Worm (Caenorhabditis elegans) whole organism, early embryonic: ENCODE measurements around the gene F14B8.5.

Source experiments
- B0310.2 ChIP-seq: sonication (generic microtip); optimal IDR thresholded peaks from 2 replicates; lab custom pipeline; 2016; ENCODE audit warnings: mild to moderate bottlenecking, missing genetic modification characterization, missing compliant biosample characterization
- F13C5.2 ChIP-seq: sonication (generic microtip); optimal IDR thresholded peaks from 2 replicates; lab custom pipeline; 2017; ENCODE audit warnings: mild to moderate bottlenecking, missing genetic modification characterization, inconsistent platforms, missing compliant biosample characterization
- aly-1 ChIP-seq: sonication (generic microtip); optimal IDR thresholded peaks from 2 replicates; lab custom pipeline; 2016; ENCODE audit warnings: missing genetic modification characterization, missing compliant biosample characterization
- ama-1 ChIP-seq: fragments of 150-350 bp; optimal IDR thresholded peaks from 2 replicates; lab custom pipeline; 2014
- ceh-13 ChIP-seq: fragments of 200-800 bp; sonication (Bioruptor generic); optimal IDR thresholded peaks from 2 replicates; lab custom pipeline; 2018; ENCODE audit warnings: mild to moderate bottlenecking, missing genetic modification characterization, missing compliant biosample characterization
- ceh-36 ChIP-seq: sonication (generic microtip); optimal IDR thresholded peaks from 2 replicates; lab custom pipeline; 2016; ENCODE audit warnings: missing genetic modification characterization, inconsistent platforms, missing compliant biosample characterization
- ets-7 ChIP-seq: sonication (generic microtip); optimal IDR thresholded peaks from 2 replicates; lab custom pipeline; 2016; ENCODE audit warnings: missing genotype, missing genetic modification characterization, missing compliant biosample characterization
- flt-1 ChIP-seq: fragments of 200-800 bp; sonication (Bioruptor generic); IDR thresholded peaks from 2 replicates; pipeline ENCODE4 v1.3.6; 2022; ENCODE audit warnings: missing genetic modification characterization, missing compliant biosample characterization
- hmbx-1 ChIP-seq: sonication (generic microtip); optimal IDR thresholded peaks from 2 replicates; lab custom pipeline; 2016; ENCODE audit warnings: mild to moderate bottlenecking, missing genetic modification characterization, missing compliant biosample characterization
- hmg-4 ChIP-seq: fragments of 200-800 bp; sonication (Bioruptor generic); optimal IDR thresholded peaks from 2 replicates; lab custom pipeline; 2018; ENCODE audit warnings: mild to moderate bottlenecking, missing genetic modification characterization, missing compliant biosample characterization
- hnd-1 ChIP-seq: sonication (generic microtip); optimal IDR thresholded peaks from 2 replicates; lab custom pipeline; 2016; ENCODE audit warnings: missing genetic modification characterization, missing compliant biosample characterization
- pes-1 ChIP-seq: fragments of 200-800 bp; sonication (Bioruptor generic); IDR thresholded peaks from 2 replicates; pipeline ENCODE4 v1.3.6; 2022; ENCODE audit warnings: missing genetic modification reagents, missing genetic modification characterization, missing compliant biosample characterization
- scrt-1 ChIP-seq: fragments of 200-800 bp; sonication (Bioruptor generic); IDR thresholded peaks from 2 replicates; pipeline ENCODE4 v1.3.6; 2022; ENCODE audit warnings: missing genetic modification characterization, missing compliant biosample characterization
- sea-1 ChIP-seq: fragments of 200-800 bp; sonication (Bioruptor generic); conservative IDR thresholded peaks from 2 replicates; pipeline ENCODE4 v1.3.6; 2022; ENCODE audit warnings: missing genetic modification characterization, missing compliant biosample characterization
- tbx-11 ChIP-seq: fragments of 200-800 bp; sonication (Bioruptor generic); IDR thresholded peaks from 2 replicates; pipeline ENCODE4 v1.3.6; 2022; ENCODE audit warnings: missing genetic modification characterization, missing compliant biosample characterization
- tbx-37 ChIP-seq: fragments of 200-800 bp; sonication (Bioruptor generic); conservative IDR thresholded peaks from 2 replicates; pipeline ENCODE4 v1.3.6; 2022; ENCODE audit warnings: missing genetic modification reagents, missing genetic modification characterization, missing compliant biosample characterization
- tra-4 ChIP-seq: sonication (generic microtip); optimal IDR thresholded peaks from 2 replicates; lab custom pipeline; 2017; ENCODE audit warnings: missing genetic modification characterization, missing compliant biosample characterization

Gene F14B8.5

DNA sequence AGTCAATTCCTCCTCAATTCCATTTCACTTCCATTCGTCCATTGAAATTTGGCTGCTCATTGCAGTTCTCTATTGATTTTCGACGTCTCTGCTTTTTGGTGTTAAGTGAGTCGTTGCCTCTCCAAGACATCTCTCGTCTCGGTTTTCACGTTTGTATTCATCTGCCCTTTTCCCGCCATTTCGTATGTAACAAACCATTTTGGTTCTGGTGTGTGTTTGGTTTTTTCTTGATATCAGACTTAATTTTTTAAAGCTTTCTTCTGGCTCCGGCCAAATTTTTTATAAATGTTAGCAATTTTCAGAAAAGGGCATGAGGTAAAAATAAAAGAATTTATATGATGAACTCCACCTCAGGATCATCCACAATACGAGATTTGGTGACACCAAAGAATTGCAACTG lies 6.9 kb upstream of the F14B8.5 start, which contains the start of gene C16E9.2:
Gene C16E9.2 (plus strand): TSS at position 301 of the 400 bp plus-strand sequence.
- TF ChIP-seq aly-1 (tag; lab: Kevin White, UChicago): no peak
- no peak for TF ChIP-seq tbx-37 (GFP tag; lab: Robert Waterston, UW)
- TF ChIP-seq scrt-1 (GFP tag; lab: Robert Waterston, UW): no peak
- no peak for TF ChIP-seq flt-1 (GFP tag; lab: Robert Waterston, UW)
- TF ChIP-seq ama-1 (lab: Kevin White, UChicago): no peak
- no peak for TF ChIP-seq hnd-1 (tag; lab: Kevin White, UChicago)
- TF ChIP-seq hmbx-1 (tag; lab: Kevin White, UChicago): no peak
- no peak for TF ChIP-seq ets-7
- TF ChIP-seq tra-4: no peak
- no peak for TF ChIP-seq B0310.2 (tag; lab: Kevin White, UChicago)
- no peak for TF ChIP-seq ceh-36 (tag; lab: Kevin White, UChicago)
- no peak for TF ChIP-seq F13C5.2 (tag; lab: Kevin White, UChicago)
- no peak for TF ChIP-seq hmg-4
- no peak for TF ChIP-seq tbx-11 (GFP tag; lab: Robert Waterston, UW)
- no peak for TF ChIP-seq sea-1 (GFP tag; lab: Robert Waterston, UW)
- no peak for TF ChIP-seq pes-1 (GFP tag; lab: Robert Waterston, UW)
- no peak for TF ChIP-seq ceh-13

- TF ChIP-seq B0310.2 (tag; lab: Kevin White, UChicago): no peak
- TF ChIP-seq scrt-1 (GFP tag; lab: Robert Waterston, UW): no peak
- no peak for TF ChIP-seq hmg-4
- TF ChIP-seq hnd-1 (tag; lab: Kevin White, UChicago): no peak
- no peak for TF ChIP-seq ceh-13
- TF ChIP-seq ama-1 (lab: Kevin White, UChicago): no peak
- no peak for TF ChIP-seq tbx-11 (GFP tag; lab: Robert Waterston, UW)
- no peak for TF ChIP-seq hmbx-1 (tag; lab: Kevin White, UChicago)
- no peak for TF ChIP-seq aly-1 (tag; lab: Kevin White, UChicago)
- no peak for TF ChIP-seq F13C5.2 (tag; lab: Kevin White, UChicago)
- no peak for TF ChIP-seq sea-1 (GFP tag; lab: Robert Waterston, UW)
- TF ChIP-seq tbx-37 (GFP tag; lab: Robert Waterston, UW): no peak
- TF ChIP-seq pes-1 (GFP tag; lab: Robert Waterston, UW): no peak
- TF ChIP-seq tra-4: no peak
- no peak for TF ChIP-seq ceh-36 (tag; lab: Kevin White, UChicago)
- no peak for TF ChIP-seq ets-7
- no peak for TF ChIP-seq flt-1 (GFP tag; lab: Robert Waterston, UW)
These were observed 5.9 kb upstream of the F14B8.5 start for ce11 chrX:6934453-6934852.

- peak; percentile 22 for TF ChIP-seq hmg-4
- TF ChIP-seq B0310.2 (tag; lab: Kevin White, UChicago): no peak
These were observed 3.6 kb upstream of the F14B8.5 start, which contains the start of gene F14B8.6 for ce11 chrX:6932134-6932533. TSS of gene F14B8.6 (minus strand) at chrX:6932425.

DNA sequence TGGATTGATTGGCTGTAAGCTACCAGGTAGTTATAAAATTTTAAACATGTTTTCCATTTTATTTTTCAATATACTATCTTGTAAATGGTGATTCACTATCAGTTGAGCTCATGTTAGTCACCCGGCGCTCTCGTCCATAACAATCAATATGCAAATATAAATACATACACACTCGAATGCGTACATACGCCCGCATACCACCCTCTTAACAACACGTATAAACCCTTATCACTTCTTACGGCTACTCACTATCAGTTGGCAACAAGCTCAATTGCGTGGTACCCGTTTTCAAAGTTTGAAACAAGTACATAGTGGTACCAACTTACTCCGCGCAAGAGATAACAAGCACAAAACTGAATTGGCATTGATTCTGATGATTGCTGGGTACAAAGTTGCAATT lies 1.6 kb downstream of the F14B8.5 start:
- TF ChIP-seq ets-7 (no peak), F13C5.2 (tag; lab: Kevin White, UChicago) (no peak), hmbx-1 (tag; lab: Kevin White, UChicago) (no peak), tbx-37 (GFP tag; lab: Robert Waterston, UW) (no peak), tbx-11 (GFP tag; lab: Robert Waterston, UW) (no peak), hmg-4 (no peak), ceh-13 (no peak), B0310.2 (tag; lab: Kevin White, UChicago) (no peak), ama-1 (lab: Kevin White, UChicago) (no peak), hnd-1 (tag; lab: Kevin White, UChicago) (no peak)

DNA sequence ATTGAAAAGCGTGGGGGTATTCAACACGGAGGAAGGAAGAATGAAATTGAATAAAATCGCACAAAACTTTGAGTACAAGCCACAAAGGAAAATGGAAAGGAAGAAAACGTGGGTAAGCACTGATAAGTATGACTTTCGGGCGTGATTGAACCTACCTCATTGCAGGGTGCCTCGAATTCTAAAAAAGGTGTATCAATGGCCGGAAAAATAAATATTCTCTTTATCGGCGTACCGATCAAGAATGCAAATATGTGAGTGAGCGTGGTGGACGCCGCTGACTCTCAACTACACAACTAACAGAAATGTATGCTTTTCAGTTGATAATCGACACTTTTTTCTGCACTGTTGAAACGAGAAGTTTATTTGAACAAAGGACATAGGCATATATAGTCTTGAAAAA lies 4.0 kb downstream of the F14B8.5 start, which contains the start of gene otpl-3:
Gene otpl-3 (minus strand): TSS at position 304 of the 400 bp plus-strand sequence.
- TF ChIP-seq F13C5.2 (tag; lab: Kevin White, UChicago): no peak
- TF ChIP-seq ceh-13: no peak
- no peak for TF ChIP-seq hmbx-1 (tag; lab: Kevin White, UChicago)
- TF ChIP-seq aly-1 (tag; lab: Kevin White, UChicago): no peak
- no peak for TF ChIP-seq hmg-4
- no peak for TF ChIP-seq tra-4
- TF ChIP-seq pes-1 (GFP tag; lab: Robert Waterston, UW): no peak
- TF ChIP-seq ets-7: no peak
- no peak for TF ChIP-seq flt-1 (GFP tag; lab: Robert Waterston, UW)

DNA sequence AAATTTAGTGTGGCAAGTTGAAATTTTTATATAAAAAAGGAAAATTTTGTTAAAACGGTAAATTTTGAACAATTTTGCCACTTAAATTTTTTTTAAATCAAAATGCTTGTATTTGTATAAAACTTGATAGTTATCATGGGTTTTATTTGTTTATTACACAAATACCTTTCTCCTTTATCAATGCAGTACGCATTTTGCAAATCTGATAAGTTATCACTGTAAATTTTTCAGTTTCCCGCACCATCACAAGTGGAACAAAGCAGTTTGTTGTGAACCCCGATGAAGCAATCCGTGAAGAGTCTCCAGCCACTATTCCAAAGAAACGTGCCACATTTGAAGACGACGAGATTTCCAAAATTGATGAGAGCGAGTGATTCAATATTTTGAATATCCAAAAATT lies 8.4 kb downstream of the F14B8.5 start:
- TF ChIP-seq ceh-13 (no peak), tbx-37 (GFP tag; lab: Robert Waterston, UW) (no peak), hmg-4 (no peak), ama-1 (lab: Kevin White, UChicago) (no peak), sea-1 (GFP tag; lab: Robert Waterston, UW) (no peak), B0310.2 (tag; lab: Kevin White, UChicago) (no peak), ets-7 (no peak), flt-1 (GFP tag; lab: Robert Waterston, UW) (no peak)

DNA sequence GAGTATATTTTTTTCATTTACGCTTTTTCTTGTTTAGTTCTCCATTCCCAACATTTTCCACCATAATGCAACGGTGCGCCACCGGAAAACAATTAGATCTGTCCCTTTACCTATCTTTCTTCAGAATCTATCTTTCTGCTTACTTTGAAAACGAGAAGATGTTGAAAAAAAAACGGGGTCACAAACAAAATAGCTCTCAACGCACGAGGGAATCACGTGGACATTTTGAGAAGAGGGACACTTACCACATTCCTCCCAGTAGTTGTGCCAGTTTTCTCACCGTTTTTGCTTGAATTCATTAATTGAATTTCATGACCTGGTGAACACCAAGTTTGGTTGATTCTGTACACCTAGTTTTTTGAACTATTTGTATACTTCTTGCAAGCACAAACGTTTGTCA lies 12.4 kb downstream of the F14B8.5 start:
- TF ChIP-seq aly-1 (tag; lab: Kevin White, UChicago) (no peak), sea-1 (GFP tag; lab: Robert Waterston, UW) (no peak), B0310.2 (tag; lab: Kevin White, UChicago) (no peak), F13C5.2 (tag; lab: Kevin White, UChicago) (no peak), ets-7 (no peak), tbx-37 (GFP tag; lab: Robert Waterston, UW) (no peak), tra-4 (no peak), ama-1 (lab: Kevin White, UChicago) (no peak), ceh-36 (tag; lab: Kevin White, UChicago) (no peak), hmbx-1 (tag; lab: Kevin White, UChicago) (no peak), ceh-13 (no peak), tbx-11 (GFP tag; lab: Robert Waterston, UW) (no peak), flt-1 (GFP tag; lab: Robert Waterston, UW) (no peak), pes-1 (GFP tag; lab: Robert Waterston, UW) (no peak), scrt-1 (GFP tag; lab: Robert Waterston, UW) (no peak), hmg-4 (no peak), hnd-1 (tag; lab: Kevin White, UChicago) (no peak)
